Fruit fly (Drosophila melanogaster) whole organism, pupa: ENCODE results near the gene Trf4-2.

ENCODE experiments used
- CG14655 ChIP-seq: fragments of 200-800 bp; sonication (Bioruptor generic); optimal IDR thresholded peaks from 3 replicates; lab custom pipeline; 2017; ENCODE audit warnings: mild to moderate bottlenecking, missing biosample characterization, missing genetic modification reagents, missing genetic modification characterization
- CG32121 ChIP-seq: fragments of 200-800 bp; sonication (Bioruptor generic); IDR thresholded peaks from 2 replicates; pipeline ENCODE4 v1.3.6; 2022; ENCODE audit warnings: missing biosample characterization, missing genetic modification characterization
- CG8301 ChIP-seq: fragments of 200-800 bp; sonication (Bioruptor generic); optimal IDR thresholded peaks from 2 replicates; lab custom pipeline; 2018; ENCODE audit warnings: missing biosample characterization, mild to moderate bottlenecking, missing genetic modification characterization

- TF ChIP-seq CG32121 (GFP tag; lab: Robert Waterston, UW) = peak; percentile 21; the same call in 1 of the 2 replicates
- TF ChIP-seq CG14655 (GFP tag; lab: Kevin White, UChicago) = no peak
- TF ChIP-seq CG8301 (tag; lab: Kevin White, UChicago) = no peak
These were observed 6.8 kb downstream of the Trf4-2 start, which contains the start of gene CG11771 for dm6 chr3R:24931856-24932255.
